Worm (Caenorhabditis elegans) whole organism, midembryonic: ENCODE measurements around the gene ZC155.2.

Experiments
- T22C8.4 ChIP-seq: fragments of 200-800 bp; sonication (Bioruptor generic); IDR thresholded peaks from 2 replicates; pipeline ENCODE4 v1.3.6; 2022; ENCODE audit warnings: missing genetic modification characterization, missing compliant biosample characterization
- flt-1 ChIP-seq: fragments of 200-800 bp; sonication (Bioruptor generic); IDR thresholded peaks from 2 replicates; pipeline ENCODE4 v1.3.6; 2022; ENCODE audit warnings: missing genetic modification characterization, missing compliant biosample characterization
- klf-2 ChIP-seq: fragments of 200-800 bp; sonication (Bioruptor generic); conservative IDR thresholded peaks from 2 replicates; pipeline ENCODE4 v1.3.6; 2022; ENCODE audit warnings: missing genetic modification reagents, missing genetic modification characterization, missing compliant biosample characterization
- med-1 ChIP-seq: sonication (generic microtip); optimal IDR thresholded peaks from 2 replicates; lab custom pipeline; 2017; ENCODE audit warnings: missing genetic modification characterization, mild to moderate bottlenecking, missing compliant biosample characterization, antibody characterized with exemption, missing genetic modification reagents; ENCODE audit not compliant: insufficient read depth
- ztf-23 ChIP-seq: fragments of 200-800 bp; sonication (Bioruptor generic); IDR thresholded peaks from 2 replicates; pipeline ENCODE4 v1.3.6; 2022; ENCODE audit warnings: missing genetic modification reagents, missing genetic modification characterization, missing compliant biosample characterization

DNA sequence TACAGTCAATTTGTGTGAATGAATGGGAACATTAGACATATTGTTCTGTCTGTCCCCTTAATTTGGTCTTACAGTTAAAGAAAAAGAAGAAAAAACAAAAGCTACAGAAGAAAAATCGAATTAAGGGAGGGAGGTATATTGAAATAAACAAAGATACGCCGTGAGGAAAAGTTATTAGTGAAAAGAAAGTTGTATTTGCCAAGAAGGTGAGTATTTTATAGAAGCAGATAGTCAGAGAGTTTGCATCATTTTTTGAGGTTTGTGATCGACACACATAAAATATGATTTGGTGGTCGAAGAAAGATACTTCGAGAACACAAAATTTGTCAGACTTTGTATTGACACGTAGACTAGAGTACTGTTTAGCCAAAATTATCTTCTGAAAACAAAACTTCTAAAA, 18.4 kb upstream of the ZC155.2 start:
- no peak for TF ChIP-seq klf-2 (GFP tag; lab: Robert Waterston, UW)
- no peak for TF ChIP-seq flt-1 (GFP tag; lab: Robert Waterston, UW)
- no peak for TF ChIP-seq T22C8.4 (GFP tag; lab: Robert Waterston, UW)
- no peak for TF ChIP-seq med-1 (GFP tag; lab: Kevin White, UChicago)
- no peak for TF ChIP-seq ztf-23 (GFP tag; lab: Robert Waterston, UW)
